Worm (Caenorhabditis elegans): Measurements from ENCODE around the gene T28A8.8.
A peak's percentile ranks its signal among the peaks of the same experiment; 100 is the strongest.

The T28A8.8 gene

ce11 chrIII:13464493-13465362, 37.9 kb upstream of the T28A8.8 start, which contains the start of gene kel-3:
TSS of gene kel-3 (plus strand) at chrIII:13464820.
- TF ChIP-seq eyg-1 (tag; optimal IDR thresholded peaks at IDR 0.05) = no peak
- TF ChIP-seq tbx-7 (tag; optimal IDR thresholded peaks at IDR 0.05) = no peak
- TF ChIP-seq sox-2 (GFP tag; IDR thresholded peaks at IDR 0.05) = no peak
- peak; percentile 85 for TF ChIP-seq ama-1 (optimal IDR thresholded peaks at IDR 0.05)
- TF ChIP-seq ceh-18 (tag; optimal IDR thresholded peaks at IDR 0.05) = peak; percentile 34
- no peak for TF ChIP-seq K09A11.1 (tag; optimal IDR thresholded peaks at IDR 0.05; ENCODE audit: insufficient read depth)
- no peak for TF ChIP-seq ceh-30 (tag; optimal IDR thresholded peaks at IDR 0.05)
- no peak for TF ChIP-seq K02D7.2 (tag; optimal IDR thresholded peaks at IDR 0.05)
- no peak for TF ChIP-seq ets-4 (tag; optimal IDR thresholded peaks at IDR 0.05)
- no peak for TF ChIP-seq fax-1 (tag; optimal IDR thresholded peaks at IDR 0.05)
- TF ChIP-seq pqm-1 (tag; optimal IDR thresholded peaks at IDR 0.05) = peak; percentile 8
- no peak for TF ChIP-seq dve-1 (tag; optimal IDR thresholded peaks at IDR 0.05)
- no peak for TF ChIP-seq nhr-11 (tag; optimal IDR thresholded peaks at IDR 0.05)
- peak; percentile 63 for TF ChIP-seq elt-2 (tag; optimal IDR thresholded peaks at IDR 0.05)
- TF ChIP-seq unc-86 (tag; optimal IDR thresholded peaks at IDR 0.05) = no peak
- no peak for TF ChIP-seq ceh-2 (tag; optimal IDR thresholded peaks at IDR 0.05)
- TF ChIP-seq Y22D7AL.16 (tag; optimal IDR thresholded peaks at IDR 0.05) = no peak
- TF ChIP-seq sox-4 (tag; optimal IDR thresholded peaks at IDR 0.05) = no peak
- no peak for TF ChIP-seq ceh-48 (tag; optimal IDR thresholded peaks at IDR 0.05)
- no peak for TF ChIP-seq hlh-6 (tag; optimal IDR thresholded peaks at IDR 0.05)
- no peak for TF ChIP-seq rnt-1 (tag; optimal IDR thresholded peaks at IDR 0.05)
- no peak for TF ChIP-seq tbx-2 (tag; optimal IDR thresholded peaks at IDR 0.05)
- no peak for TF ChIP-seq ttx-3 (tag; optimal IDR thresholded peaks at IDR 0.05)
- TF ChIP-seq madf-2 (tag; optimal IDR thresholded peaks at IDR 0.05) = no peak
- TF ChIP-seq fkh-10 (GFP tag; optimal IDR thresholded peaks at IDR 0.05) = no peak
- no peak for TF ChIP-seq syd-9 (tag; optimal IDR thresholded peaks at IDR 0.05)
- no peak for TF ChIP-seq ceh-14 (tag; optimal IDR thresholded peaks at IDR 0.05)
- no peak for TF ChIP-seq dmd-4 (tag; optimal IDR thresholded peaks at IDR 0.05; ENCODE audit: borderline replicate concordance)
- peak; percentile 49 for TF ChIP-seq unc-55 (GFP tag; optimal IDR thresholded peaks at IDR 0.05)
- no peak for TF ChIP-seq hlh-8 (tag; optimal IDR thresholded peaks at IDR 0.05)
- no peak for TF ChIP-seq lin-11 (tag; optimal IDR thresholded peaks at IDR 0.05)
- no peak for TF ChIP-seq pax-1 (tag; optimal IDR thresholded peaks at IDR 0.05)

- TF ChIP-seq ahr-1 (tag; optimal IDR thresholded peaks at IDR 0.05) (no peak), T23F11.4 (GFP tag; optimal IDR thresholded peaks at IDR 0.05) (no peak), C08G9.2 (tag; optimal IDR thresholded peaks at IDR 0.05) (no peak), ceh-48 (tag; optimal IDR thresholded peaks at IDR 0.05) (peak; percentile 69), mec-3 (tag; optimal IDR thresholded peaks at IDR 0.05; ENCODE audit: borderline replicate concordance) (no peak), unc-55 (GFP tag; optimal IDR thresholded peaks at IDR 0.05) (peak; percentile 29), unc-3 (GFP tag; conservative IDR thresholded peaks at IDR 0.05) (no peak), unc-3 (tag; optimal IDR thresholded peaks at IDR 0.05) (no peak), ceh-45 (GFP tag; IDR thresholded peaks at IDR 0.05) (no peak), pax-1 (tag; optimal IDR thresholded peaks at IDR 0.05) (peak; percentile 70), nfya-1 (tag; optimal IDR thresholded peaks at IDR 0.05) (peak; percentile 88), eyg-1 (tag; optimal IDR thresholded peaks at IDR 0.05) (no peak), hlh-6 (tag; optimal IDR thresholded peaks at IDR 0.05) (no peak), ceh-6 (GFP tag; optimal IDR thresholded peaks at IDR 0.05) (no peak), ttx-3 (tag; optimal IDR thresholded peaks at IDR 0.05) (no peak), madf-2 (tag; optimal IDR thresholded peaks at IDR 0.05) (no peak), Y22D7AL.16 (tag; optimal IDR thresholded peaks at IDR 0.05) (no peak), fkh-10 (GFP tag; optimal IDR thresholded peaks at IDR 0.05) (no peak), sox-2 (GFP tag; IDR thresholded peaks at IDR 0.05) (no peak), pqm-1 (tag; optimal IDR thresholded peaks at IDR 0.05) (no peak), nhr-232 (tag; optimal IDR thresholded peaks at IDR 0.05) (no peak), ceh-9 (tag; optimal IDR thresholded peaks at IDR 0.05) (no peak), ref-2 (tag; optimal IDR thresholded peaks at IDR 0.05) (no peak), che-1 (tag; optimal IDR thresholded peaks at IDR 0.05) (no peak), hlh-13 (GFP tag; optimal IDR thresholded peaks at IDR 0.05) (no peak), K09A11.1 (tag; optimal IDR thresholded peaks at IDR 0.05; ENCODE audit: insufficient read depth) (no peak), pros-1 (tag; optimal IDR thresholded peaks at IDR 0.05) (no peak), elt-4 (tag; optimal IDR thresholded peaks at IDR 0.05) (no peak), pat-9 (tag; optimal IDR thresholded peaks at IDR 0.05) (no peak)
These were observed 36.6 kb upstream of the T28A8.8 start, which contains the start of gene cdk-5 for ce11 chrIII:13465918-13466592. TSS of gene cdk-5 (minus strand) at chrIII:13466342.

Measured in whole organism, late embryonic.